Fruit fly (Drosophila melanogaster) whole organism, embryonic: Measurements from ENCODE around the gene Peritrophin-15a.

ENCODE experiments used
- CG10209 ChIP-seq: fragments of 200-800 bp; sonication (Bioruptor generic); optimal IDR thresholded peaks from 3 replicates; lab custom pipeline; 2017; ENCODE audit warnings: missing biosample characterization, mild to moderate bottlenecking, missing genetic modification characterization, missing genetic modification reagents
- CG11696 ChIP-seq: fragments of 200-800 bp; sonication (Bioruptor generic); IDR thresholded peaks from 2 replicates; pipeline ENCODE4 v1.3.6; 2022; ENCODE audit warnings: missing biosample characterization, missing genetic modification characterization
- CG12299 ChIP-seq: fragments of 200-800 bp; sonication (Bioruptor generic); optimal IDR thresholded peaks from 2 replicates; lab custom pipeline; 2018; ENCODE audit warnings: missing biosample characterization, mild to moderate bottlenecking, missing genetic modification characterization
- CG12659 ChIP-seq: fragments of 200-800 bp; sonication (Bioruptor generic); optimal IDR thresholded peaks from 3 replicates; lab custom pipeline; 2017; ENCODE audit warnings: mild to moderate bottlenecking, missing biosample characterization, missing genetic modification reagents, missing genetic modification characterization
- CG12744 ChIP-seq: fragments of 200-800 bp; sonication (Bioruptor generic); optimal IDR thresholded peaks from 2 replicates; lab custom pipeline; 2016; ENCODE audit warnings: missing biosample characterization, missing genetic modification characterization
- CG14050 ChIP-seq: fragments of 200-800 bp; sonication (Bioruptor generic); IDR thresholded peaks from 3 replicates; pipeline ENCODE4 v1.3.6; 2022; ENCODE audit warnings: missing biosample characterization, missing genetic modification characterization
- CG1647 ChIP-seq: fragments of 200-800 bp; sonication (Bioruptor generic); optimal IDR thresholded peaks from 3 replicates; lab custom pipeline; 2016; ENCODE audit warnings: missing biosample characterization, missing genetic modification characterization
- CG18262 ChIP-seq: fragments of 200-800 bp; optimal IDR thresholded peaks from 3 replicates; lab custom pipeline; 2019; ENCODE audit warnings: missing biosample characterization, mild to moderate bottlenecking, missing genetic modification characterization, moderate library complexity
- CG2116 ChIP-seq: fragments of 200-800 bp; sonication (Bioruptor generic); optimal IDR thresholded peaks from 3 replicates; lab custom pipeline; 2018; ENCODE audit warnings: missing biosample characterization, mild to moderate bottlenecking, missing genetic modification characterization
- CG31224 ChIP-seq: fragments of 200-800 bp; sonication (Bioruptor generic); IDR thresholded peaks from 2 replicates; pipeline ENCODE4 v1.3.6; 2022; ENCODE audit warnings: missing biosample characterization, missing genetic modification characterization
- CG32767 ChIP-seq: fragments of 200-800 bp; sonication (Bioruptor generic); IDR thresholded peaks from 2 replicates; pipeline ENCODE4 v1.3.6; 2022; ENCODE audit warnings: missing biosample characterization, missing genetic modification characterization
- CG33557 ChIP-seq: fragments of 200-800 bp; sonication (Bioruptor generic); optimal IDR thresholded peaks from 2 replicates; lab custom pipeline; 2019; ENCODE audit warnings: missing biosample characterization, mild to moderate bottlenecking, missing genetic modification characterization, moderate library complexity
- CG43689 ChIP-seq: fragments of 200-800 bp; sonication (Bioruptor generic); IDR thresholded peaks from 2 replicates; pipeline ENCODE4 v1.3.6; 2022; ENCODE audit warnings: missing biosample characterization, missing genetic modification characterization
- CG6683 ChIP-seq: fragments of 200-800 bp; sonication (Bioruptor generic); optimal IDR thresholded peaks from 2 replicates; lab custom pipeline; 2017; ENCODE audit warnings: missing biosample characterization, mild to moderate bottlenecking, missing genetic modification characterization, missing genetic modification reagents
- CG8478 ChIP-seq: fragments of >200 bp; optimal IDR thresholded peaks from 2 replicates; lab custom pipeline; 2018
- CG8765 ChIP-seq: fragments of 200-800 bp; sonication (Bioruptor generic); IDR thresholded peaks from 2 replicates; pipeline ENCODE4 v1.3.6; 2022; ENCODE audit warnings: missing biosample characterization, missing genetic modification characterization
- CHES-1-like ChIP-seq: fragments of 200-800 bp; sonication (Bioruptor generic); optimal IDR thresholded peaks from 2 replicates; lab custom pipeline; 2016; ENCODE audit warnings: missing biosample characterization, missing genetic modification characterization
- Dip2 ChIP-seq: fragments of 200-800 bp; sonication (Bioruptor generic); IDR thresholded peaks from 2 replicates; pipeline ENCODE4 v1.3.6; 2022; ENCODE audit warnings: missing biosample characterization, missing genetic modification characterization
- Dip3 ChIP-seq: fragments of 200-800 bp; sonication (Bioruptor generic); optimal IDR thresholded peaks from 3 replicates; lab custom pipeline; 2016; ENCODE audit warnings: missing biosample characterization, missing genetic modification characterization
- Dref ChIP-seq: fragments of 200-800 bp; sonication (Bioruptor generic); IDR thresholded peaks from 2 replicates; pipeline ENCODE4 v1.3.6; 2022; ENCODE audit warnings: missing biosample characterization, missing genetic modification characterization
- Ets97D ChIP-seq: fragments of 200-800 bp; sonication (Bioruptor generic); optimal IDR thresholded peaks from 3 replicates; lab custom pipeline; 2016; ENCODE audit warnings: missing biosample characterization, missing genetic modification characterization
- Gsc ChIP-seq: fragments of 200-800 bp; sonication (Bioruptor generic); IDR thresholded peaks from 2 replicates; pipeline ENCODE4 v1.3.6; 2022; ENCODE audit warnings: missing biosample characterization, missing genetic modification characterization
- Hr3 ChIP-seq: fragments of 200-800 bp; sonication (Bioruptor generic); optimal IDR thresholded peaks from 3 replicates; lab custom pipeline; 2016; ENCODE audit warnings: missing biosample characterization, missing genetic modification characterization
- Lim3 ChIP-seq: fragments of 200-800 bp; sonication (Bioruptor generic); IDR thresholded peaks from 2 replicates; pipeline ENCODE4 v1.3.6; 2022; ENCODE audit warnings: missing biosample characterization, missing genetic modification characterization
- Med ChIP-seq: fragments of 200-800 bp; sonication (Bioruptor generic); peaks from one replicate; lab custom pipeline; 2016; ENCODE audit warnings: missing biosample characterization, missing genetic modification characterization, mild to moderate bottlenecking, inconsistent platforms, moderate library complexity
- NFAT ChIP-seq: fragments of 200-800 bp; sonication (Bioruptor generic); IDR thresholded peaks from 2 replicates; pipeline ENCODE4 v1.3.6; 2022; ENCODE audit warnings: missing biosample characterization, missing genetic modification characterization
- Nf-YA ChIP-seq: fragments of 200-800 bp; sonication (Bioruptor generic); IDR thresholded peaks from 2 replicates; pipeline ENCODE4 v1.3.6; 2022; ENCODE audit warnings: missing biosample characterization, missing genetic modification characterization
- Sin3A ChIP-seq: fragments of >200 bp; optimal IDR thresholded peaks from 2 replicates; lab custom pipeline; 2018
- bigmax ChIP-seq: fragments of 200-800 bp; sonication (Bioruptor generic); optimal IDR thresholded peaks from 2 replicates; lab custom pipeline; 2018; ENCODE audit warnings: missing biosample characterization, mild to moderate bottlenecking, missing genetic modification characterization
- caup ChIP-seq: fragments of 200-800 bp; sonication (Bioruptor generic); optimal IDR thresholded peaks from 3 replicates; lab custom pipeline; 2017; ENCODE audit warnings: missing biosample characterization, mild to moderate bottlenecking, missing genetic modification characterization, moderate library complexity; ENCODE audit not compliant: severe bottlenecking
- cg ChIP-seq: fragments of 200-800 bp; sonication (Bioruptor generic); optimal IDR thresholded peaks from 3 replicates; lab custom pipeline; 2019; ENCODE audit warnings: missing biosample characterization, mild to moderate bottlenecking, missing genetic modification characterization, moderate library complexity
- croc ChIP-seq: fragments of 200-800 bp; sonication (Bioruptor generic); conservative IDR thresholded peaks from 3 replicates; pipeline ENCODE4 v1.3.6; 2022; ENCODE audit warnings: missing biosample characterization, missing genetic modification characterization
- ems ChIP-seq: fragments of 200-800 bp; sonication (Bioruptor generic); optimal IDR thresholded peaks from 3 replicates; lab custom pipeline; 2016; ENCODE audit warnings: missing biosample characterization, missing genetic modification characterization
- exex ChIP-seq: fragments of 200-800 bp; sonication (Bioruptor generic); optimal IDR thresholded peaks from 4 replicates; lab custom pipeline; 2018; ENCODE audit warnings: missing biosample characterization, mild to moderate bottlenecking, missing genetic modification characterization, moderate library complexity
- fu2 ChIP-seq: fragments of 200-800 bp; sonication (Bioruptor generic); optimal IDR thresholded peaks from 2 replicates; lab custom pipeline; 2016; ENCODE audit warnings: missing biosample characterization, missing genetic modification characterization
- gt ChIP-seq: fragments of 200-800 bp; sonication (Bioruptor generic); IDR thresholded peaks from 2 replicates; pipeline ENCODE4 v1.3.6; 2022; ENCODE audit warnings: missing biosample characterization, missing genetic modification characterization
- h ChIP-seq: fragments of >200 bp; optimal IDR thresholded peaks from 2 replicates; lab custom pipeline; 2017
- hth ChIP-seq: fragments of >200 bp; optimal IDR thresholded peaks from 2 replicates; lab custom pipeline; 2017; ENCODE audit warnings: inconsistent platforms
- ken ChIP-seq: fragments of 200-800 bp; sonication (Bioruptor generic); IDR thresholded peaks from 3 replicates; pipeline ENCODE4 v1.3.6; 2022; ENCODE audit warnings: missing biosample characterization, missing genetic modification characterization
- kni ChIP-seq: fragments of 200-800 bp; sonication (Bioruptor generic); optimal IDR thresholded peaks from 3 replicates; lab custom pipeline; 2017; ENCODE audit warnings: mild to moderate bottlenecking, missing biosample characterization, missing genetic modification reagents, missing genetic modification characterization
- org-1 ChIP-seq: fragments of 200-800 bp; sonication (Bioruptor generic); optimal IDR thresholded peaks from 2 replicates; lab custom pipeline; 2017; ENCODE audit warnings: missing biosample characterization, missing genetic modification characterization
- pros ChIP-seq: fragments of 200-800 bp; sonication (Bioruptor generic); optimal IDR thresholded peaks from 3 replicates; lab custom pipeline; 2019; ENCODE audit warnings: missing biosample characterization, mild to moderate bottlenecking, missing genetic modification characterization, moderate library complexity
- row ChIP-seq: fragments of 200-800 bp; sonication (Bioruptor generic); IDR thresholded peaks from 3 replicates; pipeline ENCODE4 v1.3.6; 2022; ENCODE audit warnings: missing biosample characterization, missing genetic modification characterization
- schlank ChIP-seq: fragments of 200-800 bp; sonication (Bioruptor generic); optimal IDR thresholded peaks from 2 replicates; lab custom pipeline; 2018; ENCODE audit warnings: missing biosample characterization, mild to moderate bottlenecking, missing genetic modification characterization
- sd ChIP-seq: fragments of 200-800 bp; sonication (Bioruptor generic); optimal IDR thresholded peaks from 3 replicates; lab custom pipeline; 2018; ENCODE audit warnings: missing biosample characterization, mild to moderate bottlenecking, missing genetic modification characterization, moderate library complexity
- sima ChIP-seq: fragments of 200-800 bp; sonication (Bioruptor generic); optimal IDR thresholded peaks from 2 replicates; lab custom pipeline; 2016; ENCODE audit warnings: missing biosample characterization, missing genetic modification characterization
- slbo ChIP-seq: fragments of 200-800 bp; sonication (Bioruptor generic); IDR thresholded peaks from 2 replicates; pipeline ENCODE4 v1.3.6; 2022; ENCODE audit warnings: missing biosample characterization, missing genetic modification characterization
- sqz ChIP-seq: fragments of 200-800 bp; sonication (Bioruptor generic); optimal IDR thresholded peaks from 3 replicates; lab custom pipeline; 2018; ENCODE audit warnings: missing biosample characterization, mild to moderate bottlenecking, missing genetic modification characterization
- sr ChIP-seq: fragments of 200-800 bp; sonication (Bioruptor generic); IDR thresholded peaks from 3 replicates; pipeline ENCODE4 v1.3.6; 2022; ENCODE audit warnings: missing biosample characterization, missing genetic modification characterization
- unc-4 ChIP-seq: fragments of 200-800 bp; sonication (Bioruptor generic); IDR thresholded peaks from 2 replicates; pipeline ENCODE4 v1.3.6; 2022; ENCODE audit warnings: missing biosample characterization, missing genetic modification characterization; ENCODE audit not compliant: partially characterized antibody
- usp ChIP-seq: fragments of >200 bp; optimal IDR thresholded peaks from 2 replicates; lab custom pipeline; 2017; ENCODE audit warnings: missing biosample characterization, missing genetic modification characterization
- wek ChIP-seq: fragments of 200-800 bp; sonication (Bioruptor generic); optimal IDR thresholded peaks from 3 replicates; lab custom pipeline; 2018; ENCODE audit warnings: missing biosample characterization, mild to moderate bottlenecking, missing genetic modification characterization, moderate library complexity

The Peritrophin-15a gene

dm6 chr2L:8362273-8362954 lies 33.5 kb downstream of the Peritrophin-15a start, which contains the start of gene CG7627 (continued):
- TF ChIP-seq CG6683 (GFP tag; lab: Kevin White, UChicago), result peak; percentile 63
- 0 out of 3 replicates have a peak, but pooled peaks have one; percentile 53 for TF ChIP-seq ken (GFP tag; lab: Robert Waterston, UW)
- TF ChIP-seq h (lab: Kevin White, UChicago), result no peak
- TF ChIP-seq CG11696 (GFP tag; lab: Robert Waterston, UW), result 0 out of 2 replicates have a peak, but pooled peaks have one; percentile 34
- peak; percentile 67 for TF ChIP-seq ems (GFP tag; lab: Kevin White, UChicago)
- TF ChIP-seq schlank (tag; lab: Kevin White, UChicago), result peak; percentile 64
- peak; percentile 87 for TF ChIP-seq slbo (GFP tag; lab: Robert Waterston, UW)
- TF ChIP-seq CG33557 (GFP tag; lab: Kevin White, UChicago), result peak; percentile 43
- TF ChIP-seq sd (tag; lab: Kevin White, UChicago), result peak; percentile 41
- no peak for TF ChIP-seq usp
- no peak for TF ChIP-seq hth (lab: Kevin White, UChicago)
- TF ChIP-seq CG32767 (GFP tag; lab: Robert Waterston, UW), result peak; percentile 64; the same call in 1 of the 2 replicates
- TF ChIP-seq Dip3 (GFP tag; lab: Kevin White, UChicago), result peak; percentile 73
- TF ChIP-seq Nf-YA, result peak; percentile 53; the same call in 1 of the 2 replicates
- no peak for TF ChIP-seq cg
- peak; percentile 62 for TF ChIP-seq Hr3 (GFP tag; lab: Kevin White, UChicago)
- no peak for TF ChIP-seq unc-4 (GFP tag; lab: Robert Waterston, UW)
- no peak for TF ChIP-seq kni (GFP tag; lab: Kevin White, UChicago)
- TF ChIP-seq Dip2 (GFP tag; lab: Robert Waterston, UW), result no peak; the same call in 1 of the 2 replicates
- peak; percentile 17 for TF ChIP-seq CG2116 (GFP tag; lab: Kevin White, UChicago)
- peak; percentile 6 for TF ChIP-seq CG12744 (GFP tag; lab: Kevin White, UChicago)
- TF ChIP-seq CG8765 (GFP tag; lab: Robert Waterston, UW), result no peak
- TF ChIP-seq pros, result no peak
- no peak for TF ChIP-seq Lim3 (GFP tag; lab: Robert Waterston, UW)
- peak; percentile 84 for TF ChIP-seq CHES-1-like (GFP tag; lab: Kevin White, UChicago)
- peak; percentile 53 for TF ChIP-seq sqz (GFP tag; lab: Kevin White, UChicago)
- peak; percentile 42 for TF ChIP-seq Ets97D (GFP tag; lab: Kevin White, UChicago)
- TF ChIP-seq CG12659, result peak; percentile 73
- peak; percentile 69 for TF ChIP-seq croc
- TF ChIP-seq bigmax (GFP tag; lab: Kevin White, UChicago), result no peak
- peak; percentile 27 for TF ChIP-seq Dref
- TF ChIP-seq caup (GFP tag; lab: Kevin White, UChicago), result peak; percentile 73
- peak; percentile 94 for TF ChIP-seq row (GFP tag; lab: Robert Waterston, UW)
- TF ChIP-seq CG14050 (GFP tag; lab: Robert Waterston, UW), result peak; percentile 52; the same call in 2 of the 3 replicates
- peak; percentile 46 for TF ChIP-seq CG1647 (GFP tag; lab: Kevin White, UChicago)
- TF ChIP-seq wek, result peak; percentile 30
- no peak for TF ChIP-seq Gsc (GFP tag; lab: Robert Waterston, UW)
- no peak for TF ChIP-seq gt
- TF ChIP-seq Sin3A (lab: Kevin White, UChicago), result no peak
- TF ChIP-seq Med (GFP tag; lab: Kevin White, UChicago), result peak; percentile 97
- TF ChIP-seq CG8478 (lab: Kevin White, UChicago), result no peak
- TF ChIP-seq CG18262 (tag; lab: Kevin White, UChicago), result peak; percentile 74
- no peak for TF ChIP-seq sima (GFP tag; lab: Kevin White, UChicago)
- TF ChIP-seq exex (tag; lab: Kevin White, UChicago), result peak; percentile 77
- TF ChIP-seq sr (GFP tag; lab: Robert Waterston, UW), result peak; percentile 22; the same call in 1 of the 3 replicates
- TF ChIP-seq CG31224, result peak; percentile 96
- peak; percentile 71 for TF ChIP-seq CG12299 (tag; lab: Kevin White, UChicago)
- TF ChIP-seq NFAT (GFP tag; lab: Robert Waterston, UW), result peak; percentile 82
- TF ChIP-seq org-1 (GFP tag; lab: Kevin White, UChicago), result peak; percentile 59
- TF ChIP-seq CG43689 (GFP tag; lab: Robert Waterston, UW), result no peak
- TF ChIP-seq fu2, result peak; percentile 77
- peak; percentile 79 for TF ChIP-seq CG10209
